Fruit fly (Drosophila melanogaster): Measurements from ENCODE around the gene Smr.

Gene Smr

dm6 chrX:12699095-12699750 lies 43.2 kb downstream of the Smr start (continued):
- peak; percentile 34 for TF ChIP-seq Meics (GFP tag; optimal IDR thresholded peaks at IDR 0.05)
- TF ChIP-seq mirr (GFP tag; optimal IDR thresholded peaks at IDR 0.05) = no peak
- TF ChIP-seq CG14050 (GFP tag; IDR thresholded peaks at IDR 0.05) = no peak
- no peak for TF ChIP-seq CG9437 (GFP tag; optimal IDR thresholded peaks at IDR 0.05)
- no peak for TF ChIP-seq TFAM (GFP tag; optimal IDR thresholded peaks at IDR 0.05)
- TF ChIP-seq Jarid2 (GFP tag; optimal IDR thresholded peaks at IDR 0.05) = no peak
- TF ChIP-seq pan (optimal IDR thresholded peaks at IDR 0.05) = no peak
- TF ChIP-seq pan (GFP tag; optimal IDR thresholded peaks at IDR 0.05 in 1 of 2, IDR thresholded peaks at IDR 0.05 in 1 of 2) = peak in 1 of 2 experiments; percentile 40
- no peak for TF ChIP-seq twi (tag; optimal IDR thresholded peaks at IDR 0.05)
- no peak for TF ChIP-seq CG17802 (tag; optimal IDR thresholded peaks at IDR 0.05)
- no peak for TF ChIP-seq cato (GFP tag; optimal IDR thresholded peaks at IDR 0.05; ENCODE audit: borderline replicate concordance)
- TF ChIP-seq CG4282 (GFP tag; optimal IDR thresholded peaks at IDR 0.05) = no peak
- no peak for TF ChIP-seq Taf1 (GFP tag; IDR thresholded peaks at IDR 0.05)
- TF ChIP-seq CG43689 (GFP tag; IDR thresholded peaks at IDR 0.05) = no peak
- peak; percentile 39; the same call in 1 of the 2 replicates for TF ChIP-seq Rfx (GFP tag; IDR thresholded peaks at IDR 0.05)
- TF ChIP-seq CG2120 (GFP tag; optimal IDR thresholded peaks at IDR 0.05) = peak; percentile 43
- no peak for TF ChIP-seq CG1792 (GFP tag; optimal IDR thresholded peaks at IDR 0.05)
- no peak for TF ChIP-seq D19B (GFP tag; optimal IDR thresholded peaks at IDR 0.05)
- TF ChIP-seq sisA (GFP tag; IDR thresholded peaks at IDR 0.05) = peak; percentile 25; the same call in 1 of the 2 replicates
- peak; percentile 11 for TF ChIP-seq CG3281 (GFP tag; optimal IDR thresholded peaks at IDR 0.05)
- TF ChIP-seq lov (optimal IDR thresholded peaks at IDR 0.05) = no peak
- TF ChIP-seq lov (GFP tag; IDR thresholded peaks at IDR 0.05) = 0 out of 3 replicates have a peak, but pooled peaks have one; percentile 12
- TF ChIP-seq tin (GFP tag; optimal IDR thresholded peaks at IDR 0.05) = peak; percentile 8
- TF ChIP-seq CG10543 (GFP tag; optimal IDR thresholded peaks at IDR 0.05) = no peak
- no peak for TF ChIP-seq CG6854 (GFP tag; optimal IDR thresholded peaks at IDR 0.05)
- TF ChIP-seq mld (GFP tag; IDR thresholded peaks at IDR 0.05; ENCODE audit: partially characterized antibody) = no peak
- TF ChIP-seq Hr78 (GFP tag; optimal IDR thresholded peaks at IDR 0.05) = no peak
- TF ChIP-seq gcm (GFP tag; optimal IDR thresholded peaks at IDR 0.05) = no peak
- TF ChIP-seq Blimp-1 (GFP tag; optimal IDR thresholded peaks at IDR 0.05) = peak; percentile 34
- no peak for TF ChIP-seq CG11247 (GFP tag; IDR thresholded peaks at IDR 0.05)
- TF ChIP-seq corto (GFP tag; optimal IDR thresholded peaks at IDR 0.05) = no peak
- TF ChIP-seq lab (GFP tag; optimal IDR thresholded peaks at IDR 0.05) = peak; percentile 55
- TF ChIP-seq CG34224 (GFP tag; IDR thresholded peaks at IDR 0.05; ENCODE audit: partially characterized antibody) = no peak
- no peak for TF ChIP-seq CG42726 (GFP tag; IDR thresholded peaks at IDR 0.05; ENCODE audit: partially characterized antibody)
- TF ChIP-seq Adf1 (GFP tag; IDR thresholded peaks at IDR 0.05) = no peak
- no peak for TF ChIP-seq Hmx (GFP tag; optimal IDR thresholded peaks at IDR 0.05)
- TF ChIP-seq sd (tag; optimal IDR thresholded peaks at IDR 0.05) = no peak
- TF ChIP-seq CoRest (tag; optimal IDR thresholded peaks at IDR 0.05) = peak; percentile 43
- TF ChIP-seq CG10565 (GFP tag; optimal IDR thresholded peaks at IDR 0.05) = no peak
- no peak for TF ChIP-seq jigr1 (GFP tag; IDR thresholded peaks at IDR 0.05)
- TF ChIP-seq CG4328 (GFP tag; optimal IDR thresholded peaks at IDR 0.05) = no peak
- TF ChIP-seq CG13775 (GFP tag; optimal IDR thresholded peaks at IDR 0.05) = peak; percentile 16
- no peak for TF ChIP-seq Tbp (GFP tag; optimal IDR thresholded peaks at IDR 0.05)
- peak; percentile 55 for TF ChIP-seq CG10147 (GFP tag; optimal IDR thresholded peaks at IDR 0.05)
- TF ChIP-seq CG12769 (tag; optimal IDR thresholded peaks at IDR 0.05) = no peak
- no peak for TF ChIP-seq CG15601 (tag; optimal IDR thresholded peaks at IDR 0.05)
- no peak for TF ChIP-seq CG31388 (GFP tag; optimal IDR thresholded peaks at IDR 0.05)
- TF ChIP-seq pb (GFP tag; optimal IDR thresholded peaks at IDR 0.05) = no peak
- TF ChIP-seq Oli (tag; optimal IDR thresholded peaks at IDR 0.05) = peak; percentile 28
- TF ChIP-seq GATAe (GFP tag; conservative IDR thresholded peaks at IDR 0.05) = no peak
